Fruit fly (Drosophila melanogaster) Kc167 (cell line): Measurements from ENCODE around the gene Srr.

Source experiments
- Myc ChIP-seq: fragments of >200 bp; optimal IDR thresholded peaks from 2 replicates; lab custom pipeline; 2017; ENCODE audit warnings: missing external identifiers
- insv ChIP-seq: fragments of >200 bp; optimal IDR thresholded peaks from 3 replicates; lab custom pipeline; 2018; ENCODE audit warnings: missing external identifiers
- psq ChIP-seq: fragments of >200 bp; optimal IDR thresholded peaks from 2 replicates; lab custom pipeline; 2017; ENCODE audit warnings: missing external identifiers
- ttk ChIP-seq: sonication (Bioruptor generic); optimal IDR thresholded peaks from 2 replicates; lab custom pipeline; 2017; ENCODE audit warnings: missing external identifiers

DNA sequence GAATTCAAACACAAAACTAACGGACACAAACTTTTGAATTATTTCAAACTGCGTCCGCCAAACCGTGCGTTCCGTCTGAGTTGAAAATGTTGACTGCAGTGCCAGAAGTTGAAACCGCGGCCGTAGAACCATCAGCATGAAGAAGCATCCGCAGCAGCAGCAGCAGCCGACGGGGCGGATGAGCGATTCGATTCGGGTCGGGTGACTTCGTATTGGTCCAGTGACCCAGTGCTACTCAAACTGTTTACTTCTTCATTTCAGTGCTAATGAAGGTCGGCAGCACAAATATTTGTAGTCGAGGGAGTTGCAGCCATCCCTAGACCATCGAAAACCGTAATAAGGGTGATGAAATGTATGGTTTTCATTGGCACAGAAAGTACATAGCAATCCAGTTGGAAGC is 36.8 kb upstream of the Srr start, which contains the start of gene CG8861:
- no peak for TF ChIP-seq insv (lab: Kevin White, UChicago)
- no peak for TF ChIP-seq ttk (lab: Kevin White, UChicago)
- TF ChIP-seq Myc (lab: Kevin White, UChicago): no peak
- TF ChIP-seq psq (lab: Kevin White, UChicago): no peak
